Worm (Caenorhabditis elegans) whole organism, L1 larva: ENCODE data around the gene Y32F6B.1.

Source experiments
- C04F5.9 ChIP-seq: sonication (generic microtip); optimal IDR thresholded peaks from 2 replicates; lab custom pipeline; 2016; ENCODE audit warnings: missing genetic modification characterization, missing compliant biosample characterization
- C16A3.4 ChIP-seq: fragments of 150-350 bp; optimal IDR thresholded peaks from 2 replicates; lab custom pipeline; 2014; ENCODE audit warnings: missing biosample characterization, missing genetic modification characterization
- F16B12.6 ChIP-seq: fragments of 150-350 bp; optimal IDR thresholded peaks from 2 replicates; lab custom pipeline; 2014; ENCODE audit warnings: missing biosample characterization, missing genetic modification characterization
- Y116A8C.19 ChIP-seq: sonication (generic microtip); optimal IDR thresholded peaks from 2 replicates; lab custom pipeline; 2016; ENCODE audit warnings: missing compliant biosample characterization, missing genetic modification characterization, borderline replicate concordance
- ama-1 ChIP-seq: fragments of 150-350 bp; optimal IDR thresholded peaks from 2 replicates; lab custom pipeline; 2014
- ceh-63 ChIP-seq: fragments of 200-800 bp; sonication (Bioruptor generic); optimal IDR thresholded peaks from 2 replicates; lab custom pipeline; 2018; ENCODE audit warnings: mild to moderate bottlenecking, missing genetic modification characterization, missing compliant biosample characterization
- ceh-82 ChIP-seq, 3 experiments: fragments of 150-350 bp in 1 of 3; sonication (generic microtip) in 2 of 3; optimal IDR thresholded peaks; 2 replicates each; lab custom pipeline; 2014 to 2017; ENCODE audit warnings: missing biosample characterization in 3 of 3, missing genetic modification characterization in 3 of 3
- ceh-88 ChIP-seq: fragments of 200-800 bp; sonication (Bioruptor generic); IDR thresholded peaks from 2 replicates; pipeline ENCODE4 v1.3.6; 2022; ENCODE audit warnings: missing genetic modification characterization, missing compliant biosample characterization
- ceh-90 ChIP-seq: sonication (generic microtip); optimal IDR thresholded peaks from 2 replicates; lab custom pipeline; 2016; ENCODE audit warnings: missing genetic modification characterization, missing compliant biosample characterization
- dpl-1 ChIP-seq, 3 experiments: fragments of 150-350 bp in 2 of 3; sonication (generic microtip) in 1 of 3; optimal IDR thresholded peaks; 2 replicates each; lab custom pipeline; 2014 to 2017; ENCODE audit warnings: missing biosample characterization in 3 of 3, missing genetic modification characterization in 3 of 3, missing genetic modification reagents in 3 of 3
- dsc-1 ChIP-seq: sonication (generic microtip); optimal IDR thresholded peaks from 2 replicates; lab custom pipeline; 2016; ENCODE audit warnings: mild to moderate bottlenecking, missing genetic modification characterization, missing compliant biosample characterization
- efl-1 ChIP-seq, 4 experiments: fragments of 150-350 bp; optimal IDR thresholded peaks in 3 of 4; peaks in 1 of 4; 1 replicate in 1 of 4; 2 replicates in 3 of 4; lab custom pipeline; 2014; ENCODE audit warnings: missing biosample characterization in 2 of 4, missing genetic modification characterization in 2 of 4, missing genetic modification reagents in 2 of 4
- efl-3 ChIP-seq: fragments of 200-800 bp; sonication (Bioruptor generic); optimal IDR thresholded peaks from 2 replicates; lab custom pipeline; 2018; ENCODE audit warnings: mild to moderate bottlenecking, missing genetic modification characterization, missing compliant biosample characterization
- egl-27 ChIP-seq, 2 experiments: fragments of 150-350 bp in 1 of 2; sonication (generic microtip); optimal IDR thresholded peaks; 3 replicates each; lab custom pipeline; 2017 to 2018; ENCODE audit warnings: missing biosample characterization in 2 of 2, missing genetic modification characterization in 2 of 2, missing genetic modification reagents in 2 of 2
- elt-2 ChIP-seq: sonication (generic microtip); optimal IDR thresholded peaks from 2 replicates; lab custom pipeline; 2016; ENCODE audit warnings: missing genetic modification characterization, mild to moderate bottlenecking, inconsistent platforms, missing compliant biosample characterization, missing genetic modification reagents
- elt-3 ChIP-seq, 6 experiments: fragments of 150-350 bp in 1 of 6; sonication (generic microtip); optimal IDR thresholded peaks; 2 replicates each; lab custom pipeline; 2017 to 2018; ENCODE audit warnings: missing biosample characterization in 6 of 6, missing genetic modification characterization in 6 of 6, inconsistent platforms in 1 of 6
- fkh-10 ChIP-seq: sonication (generic microtip); optimal IDR thresholded peaks from 2 replicates; lab custom pipeline; 2017; ENCODE audit warnings: missing biosample characterization, missing genetic modification reagents, missing genetic modification characterization
- fkh-8 ChIP-seq: sonication (generic microtip); optimal IDR thresholded peaks from 2 replicates; lab custom pipeline; 2016; ENCODE audit warnings: mild to moderate bottlenecking, missing genetic modification characterization, missing compliant biosample characterization
- hlh-4 ChIP-seq: sonication (generic microtip); optimal IDR thresholded peaks from 2 replicates; lab custom pipeline; 2016; ENCODE audit warnings: mild to moderate bottlenecking, missing genetic modification characterization, missing compliant biosample characterization
- hpl-2 ChIP-seq: fragments of 150-350 bp; optimal IDR thresholded peaks from 2 replicates; lab custom pipeline; 2014; ENCODE audit warnings: missing biosample characterization, missing genetic modification reagents, missing genetic modification characterization
- irx-1 ChIP-seq: sonication (generic microtip); optimal IDR thresholded peaks from 2 replicates; lab custom pipeline; 2016; ENCODE audit warnings: missing genetic modification characterization, missing compliant biosample characterization
- lin-13 ChIP-seq: fragments of 150-350 bp; optimal IDR thresholded peaks from 2 replicates; lab custom pipeline; 2014; ENCODE audit warnings: missing biosample characterization, missing genetic modification reagents, missing genetic modification characterization
- lin-14 ChIP-seq: fragments of 200-800 bp; sonication (Bioruptor generic); optimal IDR thresholded peaks from 2 replicates; lab custom pipeline; 2018; ENCODE audit warnings: mild to moderate bottlenecking, missing genetic modification characterization, moderate library complexity, missing compliant biosample characterization
- lin-15B ChIP-seq: fragments of 150-350 bp; sonication (generic microtip); optimal IDR thresholded peaks from 3 replicates; lab custom pipeline; 2014; ENCODE audit warnings: missing biosample characterization, missing genetic modification characterization
- lin-35 ChIP-seq, 2 experiments: fragments of 150-350 bp; optimal IDR thresholded peaks; 2 replicates each; lab custom pipeline; 2014; ENCODE audit warnings: missing biosample characterization in 2 of 2, missing genetic modification characterization in 2 of 2, missing genetic modification reagents in 2 of 2
- lin-39 ChIP-seq: fragments of 150-350 bp; optimal IDR thresholded peaks from 2 replicates; lab custom pipeline; 2014; ENCODE audit warnings: missing biosample characterization, missing genetic modification reagents, missing genetic modification characterization
- lsy-2 ChIP-seq, 2 experiments: fragments of 150-350 bp; optimal IDR thresholded peaks; 2 replicates each; lab custom pipeline; 2014; ENCODE audit warnings: missing biosample characterization in 2 of 2, missing genetic modification characterization in 2 of 2
- mef-2 ChIP-seq: fragments of 150-350 bp; optimal IDR thresholded peaks from 2 replicates; lab custom pipeline; 2014; ENCODE audit warnings: missing biosample characterization, missing genetic modification characterization
- mep-1 ChIP-seq: fragments of 150-350 bp; optimal IDR thresholded peaks from 2 replicates; lab custom pipeline; 2014; ENCODE audit warnings: missing biosample characterization, missing genetic modification characterization
- nhr-12 ChIP-seq: sonication (generic microtip); optimal IDR thresholded peaks from 2 replicates; lab custom pipeline; 2017; ENCODE audit warnings: missing biosample characterization, missing genetic modification characterization
- nhr-19 ChIP-seq: fragments of 200-800 bp; sonication (Bioruptor generic); conservative IDR thresholded peaks from 2 replicates; pipeline ENCODE4 v1.3.6; 2022; ENCODE audit warnings: missing genetic modification characterization, missing compliant biosample characterization
- nhr-20 ChIP-seq: sonication (generic microtip); optimal IDR thresholded peaks from 2 replicates; lab custom pipeline; 2016; ENCODE audit warnings: mild to moderate bottlenecking, missing genetic modification characterization, missing compliant biosample characterization
- nhr-237 ChIP-seq: fragments of 150-350 bp; optimal IDR thresholded peaks from 2 replicates; lab custom pipeline; 2014; ENCODE audit warnings: missing biosample characterization, missing genetic modification characterization
- nhr-47 ChIP-seq: sonication (generic microtip); optimal IDR thresholded peaks from 2 replicates; lab custom pipeline; 2016; ENCODE audit warnings: mild to moderate bottlenecking, missing genetic modification characterization, moderate library complexity, missing compliant biosample characterization
- nhr-71 ChIP-seq: sonication (generic microtip); optimal IDR thresholded peaks from 2 replicates; lab custom pipeline; 2016; ENCODE audit warnings: mild to moderate bottlenecking, missing genetic modification characterization, moderate library complexity, missing compliant biosample characterization
- nhr-76 ChIP-seq: sonication (generic microtip); optimal IDR thresholded peaks from 2 replicates; lab custom pipeline; 2017; ENCODE audit warnings: missing biosample characterization, missing genetic modification characterization
- nhr-84 ChIP-seq: sonication (generic microtip); optimal IDR thresholded peaks from 2 replicates; lab custom pipeline; 2017; ENCODE audit warnings: missing biosample characterization, missing genetic modification characterization
- nhr-90 ChIP-seq: sonication (generic microtip); optimal IDR thresholded peaks from 2 replicates; lab custom pipeline; 2016; ENCODE audit warnings: mild to moderate bottlenecking, missing genetic modification characterization, missing compliant biosample characterization; ENCODE audit not compliant: poor library complexity
- pag-3 ChIP-seq: sonication (generic microtip); optimal IDR thresholded peaks from 2 replicates; lab custom pipeline; 2017; ENCODE audit warnings: missing genetic modification characterization, mild to moderate bottlenecking, missing compliant biosample characterization, antibody characterized with exemption, borderline replicate concordance; ENCODE audit not compliant: insufficient read depth
- pax-3 ChIP-seq: fragments of 200-800 bp; sonication (Bioruptor generic); optimal IDR thresholded peaks from 2 replicates; lab custom pipeline; 2018; ENCODE audit warnings: mild to moderate bottlenecking, missing genetic modification characterization, moderate library complexity, missing compliant biosample characterization
- skn-1 ChIP-seq: fragments of 150-350 bp; optimal IDR thresholded peaks from 2 replicates; lab custom pipeline; 2014; ENCODE audit warnings: missing biosample characterization, missing genetic modification characterization
- snpc-4 ChIP-seq: fragments of 150-350 bp; optimal IDR thresholded peaks from 2 replicates; lab custom pipeline; 2014; ENCODE audit warnings: missing biosample characterization, missing genetic modification characterization
- snu-23 ChIP-seq: sonication (generic microtip); optimal IDR thresholded peaks from 2 replicates; lab custom pipeline; 2016; ENCODE audit warnings: missing genetic modification characterization, missing compliant biosample characterization
- sox-4 ChIP-seq: sonication (generic microtip); optimal IDR thresholded peaks from 2 replicates; lab custom pipeline; 2016; ENCODE audit warnings: missing genetic modification characterization, missing compliant biosample characterization
- sptf-1 ChIP-seq: fragments of 150-350 bp; optimal IDR thresholded peaks from 2 replicates; lab custom pipeline; 2014; ENCODE audit warnings: missing biosample characterization, missing genetic modification characterization
- swsn-7 ChIP-seq: sonication (generic microtip); optimal IDR thresholded peaks from 2 replicates; lab custom pipeline; 2016; ENCODE audit warnings: missing genetic modification characterization, missing compliant biosample characterization
- tbx-2 ChIP-seq: sonication (generic microtip); optimal IDR thresholded peaks from 2 replicates; lab custom pipeline; 2016; ENCODE audit warnings: missing genetic modification characterization, missing compliant biosample characterization
- tlp-1 ChIP-seq: fragments of 150-350 bp; optimal IDR thresholded peaks from 2 replicates; lab custom pipeline; 2014; ENCODE audit warnings: missing biosample characterization, missing genetic modification characterization
- unc-130 ChIP-seq: fragments of 150-350 bp; optimal IDR thresholded peaks from 2 replicates; lab custom pipeline; 2017; ENCODE audit warnings: missing biosample characterization, missing genetic modification characterization, inconsistent platforms
- unc-62 ChIP-seq: fragments of 150-350 bp; optimal IDR thresholded peaks from 2 replicates; lab custom pipeline; 2014; ENCODE audit warnings: missing biosample characterization, missing genetic modification reagents, missing genetic modification characterization
- unc-98 ChIP-seq: fragments of 200-800 bp; sonication (Bioruptor generic); IDR thresholded peaks from 2 replicates; pipeline ENCODE4 v1.3.6; 2022; ENCODE audit warnings: missing genetic modification characterization, missing compliant biosample characterization
- xbp-1 ChIP-seq: sonication (generic microtip); optimal IDR thresholded peaks from 2 replicates; lab custom pipeline; 2016; ENCODE audit warnings: missing genetic modification characterization, missing compliant biosample characterization
- ztf-11 ChIP-seq, 2 experiments: sonication (generic microtip); optimal IDR thresholded peaks; 2 replicates each; lab custom pipeline; 2016 to 2017; ENCODE audit warnings: missing genetic modification characterization in 2 of 2, missing biosample characterization in 1 of 2, missing compliant biosample characterization in 1 of 2

The Y32F6B.1 gene

ce11 chrV:10525902-10526301 lies 41.4 kb upstream of the Y32F6B.1 start, which contains the start of the genes C35A5.8 and hda-11:
C35A5.8 (minus strand) TSS chrV:10525908.
hda-11 (plus strand) TSS chrV:10526184.
- TF ChIP-seq fkh-8: peak; percentile 66
- TF ChIP-seq nhr-84 (tag; lab: Kevin White, UChicago): no peak
- TF ChIP-seq ceh-88 (GFP tag; lab: Robert Waterston, UW): no peak
- peak; percentile 41 for TF ChIP-seq efl-3
- peak; percentile 36 for TF ChIP-seq lin-13 (GFP tag; lab: Kevin White, UChicago)
- no peak for TF ChIP-seq ama-1 (lab: Kevin White, UChicago)
- TF ChIP-seq C16A3.4 (tag; lab: Kevin White, UChicago): peak; percentile 46
- no peak for TF ChIP-seq F16B12.6 (tag; lab: Kevin White, UChicago)
- peak; percentile 82 for TF ChIP-seq nhr-19
- peak; percentile 46 to 59 (median 51) for TF ChIP-seq ceh-82 (tag; optimal IDR thresholded peaks at IDR 0.05; lab: Kevin White, UChicago)
- TF ChIP-seq lin-39 (tag; lab: Kevin White, UChicago): peak; percentile 58
- peak; percentile 89 for TF ChIP-seq sox-4 (tag; lab: Kevin White, UChicago)
- TF ChIP-seq elt-3 (tag; optimal IDR thresholded peaks at IDR 0.05; lab: Kevin White, UChicago): peak in 1 of 6 experiments; percentile 22
- peak; percentile 79 for TF ChIP-seq unc-98
- TF ChIP-seq lin-15B: peak; percentile 8
- TF ChIP-seq nhr-12 (tag; lab: Kevin White, UChicago): no peak
- peak; percentile 71 to 77 for TF ChIP-seq efl-1 (optimal IDR thresholded peaks at IDR 0.05; lab: Kevin White, UChicago)
- TF ChIP-seq efl-1 (GFP tag; optimal IDR thresholded peaks at IDR 0.05 in 1 of 2; lab: Kevin White, UChicago): peak; percentile 71 to 97
- peak; percentile 71 to 74 for TF ChIP-seq lin-35 (GFP tag; optimal IDR thresholded peaks at IDR 0.05; lab: Kevin White, UChicago)
- TF ChIP-seq snu-23 (GFP tag; lab: Kevin White, UChicago): peak; percentile 86
- peak; percentile 74 for TF ChIP-seq lin-14 (GFP tag; lab: Kevin White, UChicago)
- TF ChIP-seq skn-1: peak; percentile 52
- TF ChIP-seq Y116A8C.19 (tag; lab: Kevin White, UChicago): peak; percentile 65
- peak; percentile 54 to 61 for TF ChIP-seq lsy-2 (tag; optimal IDR thresholded peaks at IDR 0.05; lab: Kevin White, UChicago)
- peak; percentile 74 for TF ChIP-seq mep-1
- peak; percentile 51 for TF ChIP-seq unc-130 (tag; lab: Kevin White, UChicago)
- TF ChIP-seq ztf-11 (tag; optimal IDR thresholded peaks at IDR 0.05; lab: Kevin White, UChicago): peak in 1 of 2 experiments; percentile 94
- no peak for TF ChIP-seq hpl-2 (GFP tag; lab: Kevin White, UChicago)
- TF ChIP-seq C04F5.9 (tag; lab: Kevin White, UChicago): peak; percentile 81
- peak; percentile 58 for TF ChIP-seq snpc-4 (tag; lab: Kevin White, UChicago)
- TF ChIP-seq egl-27 (tag; optimal IDR thresholded peaks at IDR 0.05; lab: Kevin White, UChicago): no peak
- peak; percentile 80 for TF ChIP-seq swsn-7
- TF ChIP-seq unc-62 (GFP tag; lab: Kevin White, UChicago): no peak
- TF ChIP-seq pag-3 (tag; lab: Kevin White, UChicago): peak; percentile 28
- TF ChIP-seq pax-3 (tag; lab: Kevin White, UChicago): peak; percentile 82
- TF ChIP-seq elt-2: peak; percentile 79
- TF ChIP-seq dpl-1 (GFP tag; optimal IDR thresholded peaks at IDR 0.05; lab: Kevin White, UChicago): peak; percentile 64 to 75 (median 71)
- TF ChIP-seq fkh-10 (GFP tag; lab: Kevin White, UChicago): no peak
- peak; percentile 88 for TF ChIP-seq dsc-1 (tag; lab: Kevin White, UChicago)
- TF ChIP-seq irx-1 (tag; lab: Kevin White, UChicago): peak; percentile 93
- no peak for TF ChIP-seq nhr-76 (tag; lab: Kevin White, UChicago)
- peak; percentile 91 for TF ChIP-seq nhr-90
- peak; percentile 57 for TF ChIP-seq hlh-4 (tag; lab: Kevin White, UChicago)
- no peak for TF ChIP-seq mef-2 (tag; lab: Kevin White, UChicago)
- no peak for TF ChIP-seq sptf-1 (tag; lab: Kevin White, UChicago)
- peak; percentile 59 for TF ChIP-seq ceh-63 (GFP tag; lab: Kevin White, UChicago)
- peak; percentile 89 for TF ChIP-seq tbx-2 (tag; lab: Kevin White, UChicago)
- peak; percentile 91 for TF ChIP-seq nhr-47
- TF ChIP-seq tlp-1 (tag; lab: Kevin White, UChicago): no peak
- peak; percentile 80 for TF ChIP-seq xbp-1 (tag; lab: Kevin White, UChicago)
- TF ChIP-seq nhr-237 (tag; lab: Kevin White, UChicago): no peak
- TF ChIP-seq nhr-71 (tag; lab: Kevin White, UChicago): peak; percentile 88
- peak; percentile 94 for TF ChIP-seq ceh-90 (tag; lab: Kevin White, UChicago)
- peak; percentile 82 for TF ChIP-seq nhr-20 (tag; lab: Kevin White, UChicago)
